Fruit fly (Drosophila melanogaster): ENCODE measurements around the gene CG33648.

Gene CG33648

dm6 chr2L:14499078-14499477 lies 25.0 kb upstream of the CG33648 start:
- TF ChIP-seq repo (GFP tag; optimal IDR thresholded peaks at IDR 0.05) (no peak), insv (GFP tag; optimal IDR thresholded peaks at IDR 0.05) (no peak), Hr3 (GFP tag; optimal IDR thresholded peaks at IDR 0.05) (no peak), Mad (GFP tag; optimal IDR thresholded peaks at IDR 0.05) (no peak), tup (GFP tag; optimal IDR thresholded peaks at IDR 0.05) (no peak), Mrtf (GFP tag; IDR thresholded peaks at IDR 0.05) (no peak), lola (GFP tag; optimal IDR thresholded peaks at IDR 0.05) (peak in 1 of 3 experiments; percentile 8), Atf-2 (GFP tag; optimal IDR thresholded peaks at IDR 0.05) (no peak), Nf-YB (GFP tag; optimal IDR thresholded peaks at IDR 0.05) (no peak), CG8281 (tag; optimal IDR thresholded peaks at IDR 0.05) (no peak), org-1 (GFP tag; optimal IDR thresholded peaks at IDR 0.05) (peak; percentile 35), CG1602 (GFP tag; optimal IDR thresholded peaks at IDR 0.05) (no peak), zen (tag; optimal IDR thresholded peaks at IDR 0.05) (no peak), fd3F (GFP tag; optimal IDR thresholded peaks at IDR 0.05) (no peak), Chrac-16 (GFP tag; optimal IDR thresholded peaks at IDR 0.05) (peak; percentile 35), Fer2 (tag; optimal IDR thresholded peaks at IDR 0.05) (no peak), pros (GFP tag; optimal IDR thresholded peaks at IDR 0.05) (no peak), Usf (GFP tag; optimal IDR thresholded peaks at IDR 0.05) (no peak), Blimp-1 (GFP tag; optimal IDR thresholded peaks at IDR 0.05) (no peak), CG17359 (tag; optimal IDR thresholded peaks at IDR 0.05) (no peak), ken (GFP tag; IDR thresholded peaks at IDR 0.05) (0 out of 3 replicates have a peak, but pooled peaks have one; percentile 30), Eip74EF (GFP tag; optimal IDR thresholded peaks at IDR 0.05) (no peak), CG15696 (tag; optimal IDR thresholded peaks at IDR 0.05) (no peak), CG16779 (GFP tag; IDR thresholded peaks at IDR 0.05) (no peak), tin (GFP tag; optimal IDR thresholded peaks at IDR 0.05) (no peak), CoRest (tag; optimal IDR thresholded peaks at IDR 0.05) (peak; percentile 39), CG12104 (GFP tag; optimal IDR thresholded peaks at IDR 0.05) (no peak), CG5245 (GFP tag; optimal IDR thresholded peaks at IDR 0.05) (no peak), CG31388 (GFP tag; optimal IDR thresholded peaks at IDR 0.05) (no peak), Dip3 (GFP tag; optimal IDR thresholded peaks at IDR 0.05) (no peak), Drgx (GFP tag; IDR thresholded peaks at IDR 0.05) (no peak), corto (GFP tag; optimal IDR thresholded peaks at IDR 0.05) (no peak), fru (optimal IDR thresholded peaks at IDR 0.05) (no peak), rib (GFP tag; IDR thresholded peaks at IDR 0.05) (no peak), B-H1 (GFP tag; IDR thresholded peaks at IDR 0.05) (no peak), prd (optimal IDR thresholded peaks at IDR 0.05) (no peak), prd (GFP tag; IDR thresholded peaks at IDR 0.05) (peak; percentile 38; the same call in 1 of the 3 replicates), HHEX (GFP tag; optimal IDR thresholded peaks at IDR 0.05) (peak; percentile 11), CG11560 (tag; IDR thresholded peaks at IDR 0.05) (no peak), lilli (GFP tag; optimal IDR thresholded peaks at IDR 0.05) (no peak), CG3726 (GFP tag; IDR thresholded peaks at IDR 0.05) (0 out of 3 replicates have a peak, but pooled peaks have one; percentile 42), CG17829 (tag; optimal IDR thresholded peaks at IDR 0.05) (no peak), chn (GFP tag; optimal IDR thresholded peaks at IDR 0.05) (no peak), CG13424 (tag; optimal IDR thresholded peaks at IDR 0.05) (peak; percentile 29), Gsc (GFP tag; IDR thresholded peaks at IDR 0.05) (no peak), CG4360 (GFP tag; IDR thresholded peaks at IDR 0.05) (no peak), hb (GFP tag; IDR thresholded peaks at IDR 0.05; ENCODE audit: partially characterized antibody) (no peak), D19A (tag; optimal IDR thresholded peaks at IDR 0.05) (peak; percentile 64), CG34422 (GFP tag; IDR thresholded peaks at IDR 0.05) (no peak), wek (GFP tag; optimal IDR thresholded peaks at IDR 0.05) (no peak), CG13894 (tag; optimal IDR thresholded peaks at IDR 0.05) (no peak), CG1832 (GFP tag; optimal IDR thresholded peaks at IDR 0.05) (no peak)

Data from whole organism, embryonic.